Worm (Caenorhabditis elegans): ENCODE results near the gene F09E5.14.

DNA sequence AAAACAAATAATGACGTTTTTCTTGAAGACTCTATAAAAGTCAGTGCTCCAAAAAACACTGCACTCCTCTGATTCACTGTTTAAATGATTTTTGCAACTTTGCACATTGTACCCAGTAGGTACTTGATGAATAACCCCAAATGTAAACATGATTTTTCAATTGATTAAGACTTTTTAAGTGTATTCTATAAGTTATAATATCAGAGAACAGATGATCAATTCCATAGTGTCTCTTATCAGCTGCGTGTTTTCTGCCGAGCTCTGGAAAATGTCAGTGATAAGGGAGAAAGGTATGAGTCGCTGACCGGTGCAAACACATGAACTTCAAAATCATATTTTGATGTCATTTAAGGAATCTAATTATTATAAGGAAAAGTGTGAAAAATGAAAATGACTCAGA is 20.9 kb downstream of the F09E5.14 start:
- TF ChIP-seq zag-1 (tag; optimal IDR thresholded peaks at IDR 0.05) (no peak), skn-1 (tag; optimal IDR thresholded peaks at IDR 0.05) (no peak), nhr-76 (tag; optimal IDR thresholded peaks at IDR 0.05) (no peak), mep-1 (tag; optimal IDR thresholded peaks at IDR 0.05) (peak; percentile 22), dpl-1 (GFP tag; optimal IDR thresholded peaks at IDR 0.05) (no peak), Y5F2A.4 (GFP tag; optimal IDR thresholded peaks at IDR 0.05) (no peak)

Data from whole organism, L4 larva.